Fruit fly (Drosophila melanogaster): ENCODE data around the gene halo.

DNA sequence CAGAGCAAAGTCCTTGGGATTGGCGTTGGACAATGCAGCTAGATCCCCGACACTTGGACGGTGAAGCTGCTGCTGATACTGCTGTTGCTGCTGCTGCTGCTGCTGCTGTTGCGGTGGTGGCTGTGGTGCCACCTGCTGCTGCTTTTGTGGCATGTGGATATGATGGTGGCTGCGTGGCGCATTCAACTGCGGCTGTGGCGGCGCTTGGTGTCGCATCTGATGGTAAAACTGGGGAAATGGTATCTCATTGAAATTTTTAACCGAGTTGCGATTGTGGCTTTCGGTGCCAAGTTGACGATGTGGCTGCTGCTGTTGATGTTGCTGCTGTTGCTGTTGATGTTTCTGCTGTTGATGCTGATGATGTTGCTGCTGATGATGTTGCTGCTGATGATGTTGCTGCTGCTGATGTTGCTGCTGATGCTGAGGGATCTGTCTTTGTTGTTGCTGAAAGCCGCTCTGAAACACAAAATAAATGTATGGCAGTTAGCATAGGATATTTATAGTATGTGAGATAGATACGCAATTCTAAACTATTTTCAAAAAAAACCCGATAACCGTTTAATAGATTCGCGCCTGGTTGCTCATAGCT is 18.9 kb downstream of the halo start:
- no peak for TF ChIP-seq bab1 (GFP tag; optimal IDR thresholded peaks at IDR 0.05)
- TF ChIP-seq Hr96 (GFP tag; optimal IDR thresholded peaks at IDR 0.05) = no peak
- TF ChIP-seq kay (GFP tag; ENCODE audit: borderline replicate concordance) = no peak
- TF ChIP-seq CG12768 (GFP tag; optimal IDR thresholded peaks at IDR 0.05) = no peak
- no peak for TF ChIP-seq Mnt (GFP tag; optimal IDR thresholded peaks at IDR 0.05)
- no peak for TF ChIP-seq CG33017 (tag; optimal IDR thresholded peaks at IDR 0.05)
- TF ChIP-seq CG7101 (tag; optimal IDR thresholded peaks at IDR 0.05) = no peak

Data from whole organism, adult.